Fruit fly (Drosophila melanogaster) whole organism, embryonic: ENCODE results near the gene CG42514.

Experiments
- Asciz ChIP-seq: fragments of 200-800 bp; sonication (Bioruptor generic); optimal IDR thresholded peaks from 2 replicates; lab custom pipeline; 2017; ENCODE audit warnings: missing biosample characterization, mild to moderate bottlenecking, missing genetic modification characterization, missing genetic modification reagents
- B-H2 ChIP-seq: fragments of 200-800 bp; sonication (Bioruptor generic); optimal IDR thresholded peaks from 2 replicates; lab custom pipeline; 2018; ENCODE audit warnings: missing biosample characterization, mild to moderate bottlenecking, missing genetic modification characterization
- BEAF-32 ChIP-seq: fragments of 200-800 bp; sonication (Bioruptor generic); optimal IDR thresholded peaks from 3 replicates; lab custom pipeline; 2017; ENCODE audit warnings: missing biosample characterization, missing genetic modification characterization, mild to moderate bottlenecking, moderate library complexity, missing genetic modification reagents
- CG11723 ChIP-seq: fragments of 200-800 bp; sonication (Bioruptor generic); optimal IDR thresholded peaks from 2 replicates; lab custom pipeline; 2017; ENCODE audit warnings: missing biosample characterization, mild to moderate bottlenecking, missing genetic modification characterization
- CG14050 ChIP-seq: fragments of 200-800 bp; sonication (Bioruptor generic); IDR thresholded peaks from 3 replicates; pipeline ENCODE4 v1.3.6; 2022; ENCODE audit warnings: missing biosample characterization, missing genetic modification characterization
- CG15269 ChIP-seq: fragments of 200-800 bp; sonication (Bioruptor generic); optimal IDR thresholded peaks from 2 replicates; lab custom pipeline; 2018; ENCODE audit warnings: missing biosample characterization, mild to moderate bottlenecking, missing genetic modification characterization, moderate library complexity
- CG15696 ChIP-seq: fragments of 200-800 bp; sonication (Bioruptor generic); optimal IDR thresholded peaks from 2 replicates; lab custom pipeline; 2019; ENCODE audit warnings: missing biosample characterization, mild to moderate bottlenecking, missing genetic modification characterization, moderate library complexity
- CG2678 ChIP-seq: fragments of 200-800 bp; sonication (Bioruptor generic); optimal IDR thresholded peaks from 3 replicates; lab custom pipeline; 2019; ENCODE audit warnings: missing biosample characterization, mild to moderate bottlenecking, missing genetic modification characterization, moderate library complexity
- CG31441 ChIP-seq: fragments of 200-800 bp; sonication (Bioruptor generic); IDR thresholded peaks from 2 replicates; pipeline ENCODE4 v1.3.6; 2022; ENCODE audit warnings: missing biosample characterization, missing genetic modification characterization
- CG33213 ChIP-seq: fragments of 200-800 bp; sonication (Bioruptor generic); optimal IDR thresholded peaks from 3 replicates; lab custom pipeline; 2016; ENCODE audit warnings: missing biosample characterization, missing genetic modification characterization
- CG42726 ChIP-seq: fragments of 200-800 bp; sonication (Bioruptor generic); IDR thresholded peaks from 2 replicates; pipeline ENCODE4 v1.3.6; 2022; ENCODE audit warnings: missing biosample characterization, missing genetic modification characterization; ENCODE audit not compliant: partially characterized antibody
- CG4282 ChIP-seq: fragments of 200-800 bp; sonication (Bioruptor generic); optimal IDR thresholded peaks from 2 replicates; lab custom pipeline; 2016; ENCODE audit warnings: missing biosample characterization, missing genetic modification characterization
- CG4424 ChIP-seq: fragments of 200-800 bp; sonication (Bioruptor generic); optimal IDR thresholded peaks from 3 replicates; lab custom pipeline; 2016; ENCODE audit warnings: missing biosample characterization, missing genetic modification characterization
- CG4707 ChIP-seq: fragments of 200-800 bp; sonication (Bioruptor generic); optimal IDR thresholded peaks from 2 replicates; lab custom pipeline; 2018; ENCODE audit warnings: missing biosample characterization, mild to moderate bottlenecking, missing genetic modification characterization, moderate library complexity
- CTCF ChIP-seq: fragments of 200-800 bp; sonication (Bioruptor generic); optimal IDR thresholded peaks from 2 replicates; lab custom pipeline; 2017; ENCODE audit warnings: missing biosample characterization, mild to moderate bottlenecking, missing genetic modification characterization, moderate library complexity
- Dad ChIP-seq: fragments of 200-800 bp; sonication (Bioruptor generic); optimal IDR thresholded peaks from 3 replicates; lab custom pipeline; 2016; ENCODE audit warnings: missing biosample characterization, missing genetic modification characterization
- E2f2 ChIP-seq: fragments of 200-800 bp; sonication (Bioruptor generic); IDR thresholded peaks from 2 replicates; pipeline ENCODE4 v1.3.6; 2022; ENCODE audit warnings: missing biosample characterization, missing genetic modification characterization
- HmgD ChIP-seq: fragments of 200-800 bp; sonication (Bioruptor generic); optimal IDR thresholded peaks from 3 replicates; lab custom pipeline; 2016; ENCODE audit warnings: missing biosample characterization, missing genetic modification characterization
- Mes4 ChIP-seq: fragments of 200-800 bp; sonication (Bioruptor generic); optimal IDR thresholded peaks from 2 replicates; lab custom pipeline; 2016; ENCODE audit warnings: missing biosample characterization, missing genetic modification characterization
- Oaz ChIP-seq: fragments of 200-800 bp; sonication (Bioruptor generic); IDR thresholded peaks from 2 replicates; pipeline ENCODE4 v1.3.6; 2022; ENCODE audit warnings: missing biosample characterization, missing genetic modification characterization
- Pdp1 ChIP-seq, 2 experiments: fragments of 200-800 bp; sonication (Bioruptor generic); optimal IDR thresholded peaks; 3 replicates each; lab custom pipeline; 2016; ENCODE audit warnings: missing biosample characterization in 2 of 2, missing genetic modification characterization in 2 of 2, mild to moderate bottlenecking in 1 of 2, moderate library complexity in 1 of 2
- Poxn ChIP-seq: fragments of 200-800 bp; sonication (Bioruptor generic); IDR thresholded peaks from 2 replicates; pipeline ENCODE4 v1.3.6; 2022; ENCODE audit warnings: missing biosample characterization, missing genetic modification characterization
- Rx ChIP-seq: fragments of 200-800 bp; sonication (Bioruptor generic); IDR thresholded peaks from 2 replicates; pipeline ENCODE4 v1.3.6; 2022; ENCODE audit warnings: missing biosample characterization, missing genetic modification characterization
- br ChIP-seq: fragments of >200 bp; optimal IDR thresholded peaks from 2 replicates; lab custom pipeline; 2017
- bsh ChIP-seq, 2 experiments: fragments of 200-800 bp; sonication (Bioruptor generic); optimal IDR thresholded peaks; 2 replicates each; lab custom pipeline; 2017 to 2018; ENCODE audit warnings: mild to moderate bottlenecking in 2 of 2, missing biosample characterization in 2 of 2, missing genetic modification characterization in 2 of 2, moderate library complexity in 1 of 2
- caup ChIP-seq: fragments of 200-800 bp; sonication (Bioruptor generic); optimal IDR thresholded peaks from 3 replicates; lab custom pipeline; 2017; ENCODE audit warnings: missing biosample characterization, mild to moderate bottlenecking, missing genetic modification characterization, moderate library complexity; ENCODE audit not compliant: severe bottlenecking
- ci ChIP-seq: fragments of 200-800 bp; sonication (Bioruptor generic); IDR thresholded peaks from 3 replicates; pipeline ENCODE4 v1.3.6; 2022; ENCODE audit warnings: missing biosample characterization, missing genetic modification characterization
- crol ChIP-seq: fragments of 200-800 bp; sonication (Bioruptor generic); IDR thresholded peaks from 2 replicates; pipeline ENCODE4 v1.3.6; 2022; ENCODE audit warnings: missing biosample characterization, missing genetic modification characterization
- eve ChIP-seq, 2 experiments: fragments of >200 bp; optimal IDR thresholded peaks; 2 replicates each; lab custom pipeline; 2017; ENCODE audit warnings: missing biosample characterization in 2 of 2, missing genetic modification characterization in 2 of 2
- fd96Cb ChIP-seq: fragments of 200-800 bp; sonication (Bioruptor generic); optimal IDR thresholded peaks from 2 replicates; lab custom pipeline; 2018; ENCODE audit warnings: missing biosample characterization, mild to moderate bottlenecking, missing genetic modification characterization, moderate library complexity
- fru ChIP-seq: fragments of >200 bp; optimal IDR thresholded peaks from 2 replicates; lab custom pipeline; 2017
- hb ChIP-seq: fragments of 200-800 bp; sonication (Bioruptor generic); IDR thresholded peaks from 3 replicates; pipeline ENCODE4 v1.3.6; 2022; ENCODE audit warnings: missing biosample characterization, missing genetic modification characterization; ENCODE audit not compliant: partially characterized antibody
- kay ChIP-seq: fragments of 200-800 bp; sonication (Bioruptor generic); optimal IDR thresholded peaks from 2 replicates; lab custom pipeline; 2016; ENCODE audit warnings: missing biosample characterization, missing genetic modification characterization
- knrl ChIP-seq: fragments of 200-800 bp; sonication (Bioruptor generic); IDR thresholded peaks from 3 replicates; pipeline ENCODE4 v1.3.6; 2022; ENCODE audit warnings: missing biosample characterization, missing genetic modification characterization; ENCODE audit not compliant: partially characterized antibody
- lbe ChIP-seq: fragments of 200-800 bp; sonication (Bioruptor generic); optimal IDR thresholded peaks from 2 replicates; lab custom pipeline; 2016; ENCODE audit warnings: missing biosample characterization, mild to moderate bottlenecking, missing genetic modification characterization
- lilli ChIP-seq: fragments of 200-800 bp; sonication (Bioruptor generic); optimal IDR thresholded peaks from 3 replicates; lab custom pipeline; 2016; ENCODE audit warnings: missing biosample characterization, missing genetic modification characterization
- nerfin-1 ChIP-seq: fragments of 200-800 bp; sonication (Bioruptor generic); optimal IDR thresholded peaks from 3 replicates; lab custom pipeline; 2019; ENCODE audit warnings: missing biosample characterization, mild to moderate bottlenecking, missing genetic modification characterization, moderate library complexity
- nmo ChIP-seq: fragments of 200-800 bp; sonication (Bioruptor generic); optimal IDR thresholded peaks from 2 replicates; lab custom pipeline; 2018; ENCODE audit warnings: missing biosample characterization, mild to moderate bottlenecking, missing genetic modification characterization, moderate library complexity
- oc ChIP-seq: fragments of 200-800 bp; sonication (Bioruptor generic); optimal IDR thresholded peaks from 2 replicates; lab custom pipeline; 2018; ENCODE audit warnings: missing biosample characterization, mild to moderate bottlenecking, missing genetic modification characterization, moderate library complexity
- otp ChIP-seq: fragments of 200-800 bp; sonication (Bioruptor generic); IDR thresholded peaks from 3 replicates; pipeline ENCODE4, ENCODE4 v1.3.6; 2022; ENCODE audit warnings: missing biosample characterization, missing genetic modification characterization
- run ChIP-seq: fragments of 200-800 bp; sonication (Bioruptor generic); optimal IDR thresholded peaks from 3 replicates; lab custom pipeline; 2018; ENCODE audit warnings: missing biosample characterization, mild to moderate bottlenecking, missing genetic modification characterization
- salm ChIP-seq: fragments of 200-800 bp; sonication (Bioruptor generic); optimal IDR thresholded peaks from 2 replicates; lab custom pipeline; 2018; ENCODE audit warnings: missing biosample characterization, mild to moderate bottlenecking, missing genetic modification characterization
- sc ChIP-seq, 3 experiments: fragments of >200 bp in 2 of 3; fragments of 200-800 bp in 1 of 3; sonication (Bioruptor generic) in 1 of 3; optimal IDR thresholded peaks; 2 replicates in 2 of 3; 3 replicates in 1 of 3; lab custom pipeline; 2017; ENCODE audit warnings: mild to moderate bottlenecking in 1 of 3, missing biosample characterization in 1 of 3, missing genetic modification characterization in 1 of 3, missing genetic modification reagents in 1 of 3
- sim ChIP-seq: fragments of 200-800 bp; sonication (Bioruptor generic); IDR thresholded peaks from 2 replicates; pipeline ENCODE4 v1.3.6; 2022; ENCODE audit warnings: missing biosample characterization, missing genetic modification characterization
- sima ChIP-seq: fragments of 200-800 bp; sonication (Bioruptor generic); optimal IDR thresholded peaks from 2 replicates; lab custom pipeline; 2016; ENCODE audit warnings: missing biosample characterization, missing genetic modification characterization
- tio ChIP-seq: fragments of 200-800 bp; sonication (Bioruptor generic); optimal IDR thresholded peaks from 2 replicates; lab custom pipeline; 2017; ENCODE audit warnings: missing biosample characterization, missing genetic modification characterization, inconsistent platforms
- tup ChIP-seq: fragments of 200-800 bp; sonication (Bioruptor generic); optimal IDR thresholded peaks from 2 replicates; lab custom pipeline; 2016; ENCODE audit warnings: missing biosample characterization, mild to moderate bottlenecking, missing genetic modification characterization, moderate library complexity
- unpg ChIP-seq: fragments of 200-800 bp; sonication (Bioruptor generic); optimal IDR thresholded peaks from 3 replicates; lab custom pipeline; 2018; ENCODE audit warnings: missing biosample characterization, mild to moderate bottlenecking, missing genetic modification characterization, moderate library complexity
- vfl ChIP-seq: fragments of 200-800 bp; sonication (Bioruptor generic); optimal IDR thresholded peaks from 2 replicates; lab custom pipeline; 2016; ENCODE audit warnings: missing biosample characterization, missing genetic modification characterization
- wor ChIP-seq: fragments of 200-800 bp; sonication (Bioruptor generic); IDR thresholded peaks from 2 replicates; pipeline ENCODE4 v1.3.6; 2022; ENCODE audit warnings: missing biosample characterization, missing genetic modification characterization
- zen ChIP-seq: fragments of 200-800 bp; sonication (Bioruptor generic); optimal IDR thresholded peaks from 3 replicates; lab custom pipeline; 2018; ENCODE audit warnings: missing biosample characterization, mild to moderate bottlenecking, missing genetic modification characterization, moderate library complexity
- zfh2 ChIP-seq: fragments of 200-800 bp; sonication (Bioruptor generic); optimal IDR thresholded peaks from 2 replicates; lab custom pipeline; 2016; ENCODE audit warnings: missing biosample characterization, missing genetic modification characterization

The CG42514 gene

dm6 chr3L:16494651-16495074 is 1.4 kb downstream of the CG42514 start (continued):
- TF ChIP-seq salm (tag; lab: Kevin White, UChicago) = no peak
- no peak for TF ChIP-seq fru (lab: Kevin White, UChicago)
- no peak for TF ChIP-seq CG4282 (GFP tag; lab: Kevin White, UChicago)
- peak; percentile 0 for TF ChIP-seq Mes4
- peak; percentile 16 for TF ChIP-seq kay (GFP tag; lab: Kevin White, UChicago)
- TF ChIP-seq E2f2 (GFP tag; lab: Robert Waterston, UW) = no peak
- no peak for TF ChIP-seq CG4707 (GFP tag; lab: Kevin White, UChicago)
- TF ChIP-seq CG4424 (GFP tag; lab: Kevin White, UChicago) = peak; percentile 28
- no peak for TF ChIP-seq CG15269 (tag; lab: Kevin White, UChicago)
- TF ChIP-seq B-H2 = no peak
- no peak for TF ChIP-seq CG42726 (GFP tag; lab: Robert Waterston, UW)
- no peak for TF ChIP-seq Poxn (GFP tag; lab: Robert Waterston, UW)
- peak in 1 of 2 experiments; percentile 62 for TF ChIP-seq Pdp1 (GFP tag; optimal IDR thresholded peaks at IDR 0.05; lab: Kevin White, UChicago)
- TF ChIP-seq lilli (GFP tag; lab: Kevin White, UChicago) = no peak
- no peak for TF ChIP-seq unpg
- TF ChIP-seq Asciz (GFP tag; lab: Kevin White, UChicago) = peak; percentile 29
- TF ChIP-seq knrl (GFP tag; lab: Robert Waterston, UW) = no peak
- no peak for TF ChIP-seq bsh (GFP tag; optimal IDR thresholded peaks at IDR 0.05; lab: Kevin White, UChicago)
- no peak for TF ChIP-seq BEAF-32 (GFP tag; lab: Kevin White, UChicago)
- TF ChIP-seq sima (GFP tag; lab: Kevin White, UChicago) = no peak
- no peak for TF ChIP-seq eve (GFP tag; optimal IDR thresholded peaks at IDR 0.05; lab: Kevin White, UChicago)
- peak; percentile 4 for TF ChIP-seq tio (GFP tag; lab: Kevin White, UChicago)
- no peak for TF ChIP-seq hb (GFP tag; lab: Robert Waterston, UW)
- no peak for TF ChIP-seq CG31441 (GFP tag; lab: Robert Waterston, UW)
- peak; percentile 7 for TF ChIP-seq nmo
- no peak for TF ChIP-seq CG14050 (GFP tag; lab: Robert Waterston, UW)
- TF ChIP-seq sim (GFP tag; lab: Robert Waterston, UW) = no peak
- TF ChIP-seq CTCF (GFP tag; lab: Kevin White, UChicago) = no peak
- no peak for TF ChIP-seq run (tag; lab: Kevin White, UChicago)
- peak; percentile 67 for TF ChIP-seq CG2678 (tag; lab: Kevin White, UChicago)
- no peak for TF ChIP-seq CG15696 (tag; lab: Kevin White, UChicago)
- TF ChIP-seq Oaz (GFP tag; lab: Robert Waterston, UW) = no peak
- no peak for TF ChIP-seq HmgD (GFP tag; lab: Kevin White, UChicago)
- TF ChIP-seq fd96Cb (tag; lab: Kevin White, UChicago) = no peak
- TF ChIP-seq nerfin-1 (tag; lab: Kevin White, UChicago) = no peak
- TF ChIP-seq Dad (GFP tag; lab: Kevin White, UChicago) = no peak
- TF ChIP-seq CG11723 (GFP tag; lab: Kevin White, UChicago) = no peak
- no peak for TF ChIP-seq vfl (GFP tag; lab: Kevin White, UChicago)
- TF ChIP-seq Rx (GFP tag; lab: Robert Waterston, UW) = no peak
- no peak for TF ChIP-seq wor (GFP tag; lab: Robert Waterston, UW)
- TF ChIP-seq tup (GFP tag; lab: Kevin White, UChicago) = no peak
- TF ChIP-seq sc (optimal IDR thresholded peaks at IDR 0.05; lab: Kevin White, UChicago) = no peak
- TF ChIP-seq sc (GFP tag; optimal IDR thresholded peaks at IDR 0.05; lab: Kevin White, UChicago) = no peak
- no peak for TF ChIP-seq br (lab: Kevin White, UChicago)
- no peak for TF ChIP-seq zen (tag; lab: Kevin White, UChicago)
- TF ChIP-seq lbe (GFP tag; lab: Kevin White, UChicago) = no peak
- no peak for TF ChIP-seq oc (tag; lab: Kevin White, UChicago)
- TF ChIP-seq otp = no peak
- TF ChIP-seq zfh2 = no peak
- TF ChIP-seq CG33213 (GFP tag; lab: Kevin White, UChicago) = no peak
- peak; percentile 39 for TF ChIP-seq caup
- no peak for TF ChIP-seq crol (GFP tag; lab: Robert Waterston, UW)
- TF ChIP-seq ci (GFP tag; lab: Robert Waterston, UW) = peak; percentile 31; the same call in 1 of the 3 replicates
